Worm (Caenorhabditis elegans): Measurements from ENCODE around the gene ZK488.5.

- TF ChIP-seq blmp-1 (tag; optimal IDR thresholded peaks at IDR 0.05) (no peak), nhr-12 (tag; optimal IDR thresholded peaks at IDR 0.05) (no peak), ceh-88 (GFP tag; IDR thresholded peaks at IDR 0.05) (no peak)
These were observed 6.7 kb downstream of the ZK488.5 start for ce11 chrV:599783-600182.
